Fruit fly (Drosophila melanogaster): ENCODE results near the gene CG44195.
A peak's percentile ranks its signal among the peaks of the same experiment; 100 is the strongest.

CG44195 gene

dm6 chr3L:7614226-7614625 lies 81.2 kb downstream of the CG44195 start (continued):
- TF ChIP-seq CG18764 (GFP tag; optimal IDR thresholded peaks at IDR 0.05) (no peak), CG9727 (GFP tag; optimal IDR thresholded peaks at IDR 0.05) (peak; percentile 32), lmd (GFP tag; IDR thresholded peaks at IDR 0.05) (no peak), pum (GFP tag; optimal IDR thresholded peaks at IDR 0.05) (peak; percentile 27), chif (GFP tag; optimal IDR thresholded peaks at IDR 0.05) (peak; percentile 30 to 46), Hsf (GFP tag; optimal IDR thresholded peaks at IDR 0.05) (peak; percentile 34), pho (GFP tag; optimal IDR thresholded peaks at IDR 0.05) (no peak), lbe (GFP tag; optimal IDR thresholded peaks at IDR 0.05) (peak; percentile 55), zfh2 (GFP tag; optimal IDR thresholded peaks at IDR 0.05) (no peak), Sox100B (GFP tag; optimal IDR thresholded peaks at IDR 0.05) (peak; percentile 21), Bgb (GFP tag; IDR thresholded peaks at IDR 0.05; ENCODE audit: partially characterized antibody) (no peak), vnd (GFP tag; IDR thresholded peaks at IDR 0.05; ENCODE audit: partially characterized antibody) (no peak), ci (GFP tag; IDR thresholded peaks at IDR 0.05) (0 out of 3 replicates have a peak, but pooled peaks have one; percentile 44), CG4730 (GFP tag; IDR thresholded peaks at IDR 0.05) (no peak), CG13287 (GFP tag; IDR thresholded peaks at IDR 0.05; ENCODE audit: partially characterized antibody) (no peak), gem (tag; optimal IDR thresholded peaks at IDR 0.05) (peak; percentile 72), CG31388 (GFP tag; optimal IDR thresholded peaks at IDR 0.05) (no peak), bcd (GFP tag; optimal IDR thresholded peaks at IDR 0.05) (peak; percentile 22), Asciz (GFP tag; optimal IDR thresholded peaks at IDR 0.05) (no peak), Chrac-16 (GFP tag; optimal IDR thresholded peaks at IDR 0.05) (peak; percentile 36), Hmr (GFP tag; optimal IDR thresholded peaks at IDR 0.05) (no peak), Poxn (GFP tag; IDR thresholded peaks at IDR 0.05) (no peak), CG18011 (GFP tag; optimal IDR thresholded peaks at IDR 0.05) (no peak), corto (GFP tag; optimal IDR thresholded peaks at IDR 0.05) (peak; percentile 29), Lhr (GFP tag; optimal IDR thresholded peaks at IDR 0.05) (no peak), CG12391 (tag; optimal IDR thresholded peaks at IDR 0.05) (peak; percentile 51), Dref (GFP tag; IDR thresholded peaks at IDR 0.05) (no peak), Fer1 (GFP tag; optimal IDR thresholded peaks at IDR 0.05) (no peak), D19B (GFP tag; optimal IDR thresholded peaks at IDR 0.05) (no peak), CG15601 (tag; optimal IDR thresholded peaks at IDR 0.05) (peak; percentile 21), cwo (GFP tag; optimal IDR thresholded peaks at IDR 0.05) (peak; percentile 29), lov (optimal IDR thresholded peaks at IDR 0.05) (no peak), lov (GFP tag; IDR thresholded peaks at IDR 0.05) (no peak), CG30431 (GFP tag; optimal IDR thresholded peaks at IDR 0.05) (peak; percentile 9), CG8944 (GFP tag; optimal IDR thresholded peaks at IDR 0.05) (peak; percentile 2), sr (GFP tag; IDR thresholded peaks at IDR 0.05) (no peak), Mrtf (GFP tag; IDR thresholded peaks at IDR 0.05) (no peak), fd64A (GFP tag; optimal IDR thresholded peaks at IDR 0.05) (no peak), CG2678 (tag; optimal IDR thresholded peaks at IDR 0.05) (peak; percentile 65), bbx (GFP tag; IDR thresholded peaks at IDR 0.05; ENCODE audit: partially characterized antibody) (no peak), crc (GFP tag; optimal IDR thresholded peaks at IDR 0.05) (no peak), CG17359 (tag; optimal IDR thresholded peaks at IDR 0.05) (peak; percentile 43), CG12236 (GFP tag; optimal IDR thresholded peaks at IDR 0.05) (no peak), lola (GFP tag; optimal IDR thresholded peaks at IDR 0.05) (peak in 1 of 3 experiments; percentile 27), Med (GFP tag) (peak; percentile 82), exex (tag; optimal IDR thresholded peaks at IDR 0.05) (no peak), ATbp (GFP tag; optimal IDR thresholded peaks at IDR 0.05) (no peak), CG11695 (GFP tag; IDR thresholded peaks at IDR 0.05) (no peak), CG13424 (tag; optimal IDR thresholded peaks at IDR 0.05) (peak; percentile 56), HHEX (GFP tag; optimal IDR thresholded peaks at IDR 0.05) (peak; percentile 23), ems (GFP tag; optimal IDR thresholded peaks at IDR 0.05) (no peak)
